Worm (Caenorhabditis elegans) whole organism, L3 larva: ENCODE results near the gene clec-84.

ENCODE experiments used
- R02D3.7 ChIP-seq: fragments of 150-350 bp; optimal IDR thresholded peaks from 2 replicates; lab custom pipeline; 2014; ENCODE audit warnings: missing biosample characterization, missing genetic modification characterization
- ZK546.5 ChIP-seq: sonication (generic microtip); optimal IDR thresholded peaks from 2 replicates; lab custom pipeline; 2017; ENCODE audit warnings: missing biosample characterization, missing genetic modification characterization
- aly-2 ChIP-seq: fragments of 150-350 bp; optimal IDR thresholded peaks from 2 replicates; lab custom pipeline; 2014; ENCODE audit warnings: missing biosample characterization, missing genetic modification characterization
- ceh-16 ChIP-seq: sonication (generic microtip); optimal IDR thresholded peaks from 2 replicates; lab custom pipeline; 2017; ENCODE audit warnings: missing biosample characterization, missing genetic modification characterization
- ceh-82 ChIP-seq: fragments of 150-350 bp; optimal IDR thresholded peaks from 2 replicates; lab custom pipeline; 2014; ENCODE audit warnings: missing biosample characterization, missing genetic modification characterization
- daf-12 ChIP-seq: fragments of 150-350 bp; optimal IDR thresholded peaks from 2 replicates; lab custom pipeline; 2014; ENCODE audit warnings: missing biosample characterization, missing genetic modification reagents, missing genetic modification characterization
- egl-27 ChIP-seq: sonication (generic microtip); optimal IDR thresholded peaks from 4 replicates; lab custom pipeline; 2017; ENCODE audit warnings: missing biosample characterization, missing genetic modification reagents, missing genetic modification characterization
- egl-5 ChIP-seq: fragments of 150-350 bp; optimal IDR thresholded peaks from 2 replicates; lab custom pipeline; 2017; ENCODE audit warnings: missing biosample characterization, missing genetic modification reagents, missing genetic modification characterization, inconsistent platforms
- elt-1 ChIP-seq: fragments of 150-350 bp; optimal IDR thresholded peaks from 2 replicates; lab custom pipeline; 2014; ENCODE audit warnings: missing biosample characterization, missing genetic modification characterization
- eor-1 ChIP-seq, 2 experiments: fragments of 150-350 bp; optimal IDR thresholded peaks; 2 replicates each; lab custom pipeline; 2014 to 2018; ENCODE audit warnings: missing biosample characterization in 2 of 2, missing genetic modification characterization in 2 of 2
- fkh-10 ChIP-seq: sonication (generic microtip); optimal IDR thresholded peaks from 2 replicates; lab custom pipeline; 2017; ENCODE audit warnings: missing biosample characterization, missing genetic modification reagents, missing genetic modification characterization
- fkh-2 ChIP-seq: fragments of 150-350 bp; optimal IDR thresholded peaks from 2 replicates; lab custom pipeline; 2014; ENCODE audit warnings: missing biosample characterization, missing genetic modification reagents, missing genetic modification characterization
- fos-1 ChIP-seq: fragments of 150-350 bp; optimal IDR thresholded peaks from 2 replicates; lab custom pipeline; 2014; ENCODE audit warnings: missing biosample characterization, missing genetic modification characterization
- lin-39 ChIP-seq: fragments of 150-350 bp; optimal IDR thresholded peaks from 2 replicates; lab custom pipeline; 2018; ENCODE audit warnings: missing biosample characterization, missing genetic modification reagents, missing genetic modification characterization
- mdl-1 ChIP-seq: fragments of 150-350 bp; optimal IDR thresholded peaks from 2 replicates; lab custom pipeline; 2014; ENCODE audit warnings: missing biosample characterization, missing genetic modification characterization
- mml-1 ChIP-seq: fragments of 150-350 bp; sonication (generic microtip); optimal IDR thresholded peaks from 3 replicates; lab custom pipeline; 2014; ENCODE audit warnings: missing biosample characterization, missing genetic modification characterization
- nhr-11 ChIP-seq: fragments of 150-350 bp; optimal IDR thresholded peaks from 2 replicates; lab custom pipeline; 2014; ENCODE audit warnings: missing biosample characterization, missing genetic modification characterization
- nhr-23 ChIP-seq: fragments of 150-350 bp; optimal IDR thresholded peaks from 2 replicates; lab custom pipeline; 2014; ENCODE audit warnings: missing biosample characterization, missing genetic modification reagents, missing genetic modification characterization
- nhr-237 ChIP-seq: fragments of 150-350 bp; optimal IDR thresholded peaks from 2 replicates; lab custom pipeline; 2014; ENCODE audit warnings: missing biosample characterization, missing genetic modification characterization
- nhr-28 ChIP-seq: fragments of 150-350 bp; optimal IDR thresholded peaks from 2 replicates; lab custom pipeline; 2014; ENCODE audit warnings: missing biosample characterization, missing genetic modification characterization
- nhr-43 ChIP-seq: sonication (generic microtip); optimal IDR thresholded peaks from 2 replicates; lab custom pipeline; 2016; ENCODE audit warnings: mild to moderate bottlenecking, missing genetic modification characterization, missing compliant biosample characterization; ENCODE audit not compliant: poor library complexity, severe bottlenecking
- nhr-67 ChIP-seq: fragments of 150-350 bp; optimal IDR thresholded peaks from 2 replicates; lab custom pipeline; 2014; ENCODE audit warnings: missing biosample characterization, missing genetic modification characterization
- nhr-76 ChIP-seq: fragments of 150-350 bp; sonication (generic microtip); optimal IDR thresholded peaks from 5 replicates; lab custom pipeline; 2014; ENCODE audit warnings: missing biosample characterization, missing genetic modification characterization
- nhr-77 ChIP-seq: fragments of 150-350 bp; optimal IDR thresholded peaks from 2 replicates; lab custom pipeline; 2014; ENCODE audit warnings: missing biosample characterization, missing genetic modification characterization
- pha-4 ChIP-seq: fragments of 150-350 bp; optimal IDR thresholded peaks from 2 replicates; lab custom pipeline; 2014; ENCODE audit warnings: missing biosample characterization, missing genetic modification reagents, missing genetic modification characterization
- pqm-1 ChIP-seq: fragments of 150-350 bp; optimal IDR thresholded peaks from 2 replicates; lab custom pipeline; 2017; ENCODE audit warnings: missing biosample characterization, missing genetic modification characterization, inconsistent platforms
- sea-2 ChIP-seq: fragments of 150-350 bp; sonication (generic microtip); optimal IDR thresholded peaks from 4 replicates; lab custom pipeline; 2014; ENCODE audit warnings: missing biosample characterization, missing genetic modification reagents, missing genetic modification characterization
- skn-1 ChIP-seq: fragments of 150-350 bp; optimal IDR thresholded peaks from 2 replicates; lab custom pipeline; 2014; ENCODE audit warnings: missing biosample characterization, missing genetic modification characterization
- snpc-4 ChIP-seq: fragments of 150-350 bp; optimal IDR thresholded peaks from 2 replicates; lab custom pipeline; 2014; ENCODE audit warnings: missing biosample characterization, missing genetic modification characterization
- tbx-2 ChIP-seq: sonication (generic microtip); optimal IDR thresholded peaks from 2 replicates; lab custom pipeline; 2016; ENCODE audit warnings: mild to moderate bottlenecking, missing genetic modification characterization, missing compliant biosample characterization
- unc-62 ChIP-seq: fragments of 150-350 bp; sonication (generic microtip); optimal IDR thresholded peaks from 4 replicates; lab custom pipeline; 2014; ENCODE audit warnings: missing biosample characterization, missing genetic modification reagents, missing genetic modification characterization
- zag-1 ChIP-seq: fragments of 150-350 bp; optimal IDR thresholded peaks from 2 replicates; lab custom pipeline; 2014; ENCODE audit warnings: missing biosample characterization, missing genetic modification characterization
- ztf-11 ChIP-seq: fragments of 150-350 bp; optimal IDR thresholded peaks from 2 replicates; lab custom pipeline; 2014; ENCODE audit warnings: missing biosample characterization, missing genetic modification characterization
- ztf-4 ChIP-seq: fragments of 150-350 bp; optimal IDR thresholded peaks from 2 replicates; lab custom pipeline; 2014; ENCODE audit warnings: missing biosample characterization, missing genetic modification characterization

clec-84 gene

ce11 chrIV:2809208-2809607, 33.1 kb upstream of the clec-84 start, which contains the start of gene Y54G2A.76:
TSS of gene Y54G2A.76 (plus strand) at chrIV:2809410.
- TF ChIP-seq zag-1 (no peak), ceh-82 (tag; lab: Kevin White, UChicago) (no peak), skn-1 (no peak), pha-4 (tag; lab: Kevin White, UChicago) (no peak), eor-1 (tag; optimal IDR thresholded peaks at IDR 0.05; lab: Kevin White, UChicago) (no peak), nhr-23 (tag; lab: Kevin White, UChicago) (peak; percentile 32)
- TF ChIP-seq, all 47 proteins: peak for 1

ce11 chrIV:2817038-2817437, 25.2 kb upstream of the clec-84 start:
- TF ChIP-seq nhr-28 (tag; lab: Kevin White, UChicago) (no peak), fkh-10 (no peak)

- no peak for TF ChIP-seq daf-12 (tag; lab: Kevin White, UChicago)
- no peak for TF ChIP-seq fos-1
- no peak for TF ChIP-seq nhr-77 (tag; lab: Kevin White, UChicago)
- no peak for TF ChIP-seq nhr-43 (tag; lab: Kevin White, UChicago)
- TF ChIP-seq nhr-23 (tag; lab: Kevin White, UChicago) = no peak
- no peak for TF ChIP-seq ceh-82 (tag; lab: Kevin White, UChicago)
- no peak for TF ChIP-seq elt-1 (tag; lab: Kevin White, UChicago)
- no peak for TF ChIP-seq pqm-1 (tag; lab: Kevin White, UChicago)
Observed at ce11 chrIV:2819633-2820032, 22.6 kb upstream of the clec-84 start, which contains the start of gene Y54G2A.13. TSS of gene Y54G2A.13 (minus strand) at chrIV:2819733.

DNA sequence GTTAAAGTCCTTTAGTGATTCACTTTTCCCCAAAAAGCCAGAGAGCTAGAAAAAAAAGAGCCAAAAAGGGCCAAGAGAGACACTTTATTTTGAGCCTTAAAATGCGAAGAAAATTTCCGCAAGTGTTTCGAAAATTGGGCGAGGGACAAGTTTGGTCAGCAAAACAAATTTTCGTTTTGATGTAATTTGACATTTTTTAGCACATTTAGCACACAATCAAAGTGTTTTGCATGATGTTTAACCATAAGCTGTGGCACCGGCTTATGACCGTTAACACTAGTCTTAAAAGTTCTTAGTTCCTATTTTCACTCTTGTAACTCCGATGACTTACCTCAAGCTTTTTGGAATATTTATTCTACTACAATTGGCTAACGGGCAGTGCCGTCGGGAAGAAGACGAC, 21.9 kb upstream of the clec-84 start, which contains the start of gene Y54G2A.37:
TSS of gene Y54G2A.37 (plus strand) at position 301 of the 400 bp plus-strand sequence.
- TF ChIP-seq nhr-11 (tag; lab: Kevin White, UChicago) = no peak
- no peak for TF ChIP-seq fkh-2 (tag; lab: Kevin White, UChicago)
- TF ChIP-seq R02D3.7 (tag; lab: Kevin White, UChicago) = no peak
- no peak for TF ChIP-seq unc-62 (GFP tag; lab: Kevin White, UChicago)
- TF ChIP-seq egl-5 = no peak
- TF ChIP-seq ceh-16 = no peak
- TF ChIP-seq sea-2 = no peak

ce11 chrIV:2823446-2823845, 18.8 kb upstream of the clec-84 start, which contains the start of gene clec-80:
TSS of gene clec-80 (plus strand) at chrIV:2823746.
- TF ChIP-seq eor-1 (tag; optimal IDR thresholded peaks at IDR 0.05; lab: Kevin White, UChicago) (no peak), ZK546.5 (tag; lab: Kevin White, UChicago) (no peak), ztf-11 (tag; lab: Kevin White, UChicago) (no peak), snpc-4 (tag; lab: Kevin White, UChicago) (no peak), nhr-67 (no peak), tbx-2 (no peak), egl-27 (tag; lab: Kevin White, UChicago) (no peak), ztf-4 (no peak), nhr-23 (tag; lab: Kevin White, UChicago) (no peak), daf-12 (tag; lab: Kevin White, UChicago) (no peak), egl-5 (no peak), nhr-43 (tag; lab: Kevin White, UChicago) (no peak), lin-39 (tag; lab: Kevin White, UChicago) (no peak), nhr-76 (tag; lab: Kevin White, UChicago) (no peak), aly-2 (tag; lab: Kevin White, UChicago) (no peak), fos-1 (no peak), nhr-237 (no peak), mdl-1 (no peak), nhr-28 (tag; lab: Kevin White, UChicago) (no peak), mml-1 (no peak)
